Worm (Caenorhabditis elegans): ENCODE results near the gene srg-17.

Gene srg-17

DNA sequence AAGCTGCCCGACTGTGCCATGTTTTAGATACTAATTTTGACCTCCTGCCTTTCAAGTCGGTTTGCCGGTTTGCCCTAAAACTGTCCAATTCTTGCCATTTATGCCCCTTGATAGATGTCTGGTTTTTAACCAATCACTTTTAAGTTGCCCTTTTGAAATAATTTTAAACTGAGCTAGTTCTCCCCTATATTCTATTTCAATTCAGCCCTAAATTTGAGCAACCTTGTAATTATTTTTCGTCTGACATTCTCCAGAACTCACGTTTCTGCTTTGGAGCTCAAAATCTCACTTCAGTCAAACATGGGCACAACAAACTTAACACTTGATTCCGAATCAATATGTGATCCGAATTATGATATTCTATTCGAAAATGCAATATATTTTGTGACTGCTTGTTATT, at the start of gene srg-17:
TSS of gene srg-17 (plus strand) at position 301 of the 400 bp plus-strand sequence.
- no peak for TF ChIP-seq attf-3 (GFP tag; conservative IDR thresholded peaks at IDR 0.05)
- no peak for TF ChIP-seq C17E4.6 (GFP tag; IDR thresholded peaks at IDR 0.05)
- TF ChIP-seq lsy-27 (tag; optimal IDR thresholded peaks at IDR 0.05; ENCODE audit: borderline replicate concordance, insufficient read depth): no peak
- no peak for TF ChIP-seq rec-8 (tag; optimal IDR thresholded peaks at IDR 0.05)
- TF ChIP-seq ztf-25 (GFP tag; IDR thresholded peaks at IDR 0.05): no peak
- no peak for TF ChIP-seq zfh-2 (GFP tag; conservative IDR thresholded peaks at IDR 0.05)
- TF ChIP-seq xnd-1 (tag; optimal IDR thresholded peaks at IDR 0.05): no peak
- no peak for TF ChIP-seq egl-18 (GFP tag; IDR thresholded peaks at IDR 0.05)
- TF ChIP-seq efl-1 (GFP tag; optimal IDR thresholded peaks at IDR 0.05): no peak
- TF ChIP-seq B0019.2 (GFP tag; conservative IDR thresholded peaks at IDR 0.05): no peak
- no peak for TF ChIP-seq pha-4 (tag; optimal IDR thresholded peaks at IDR 0.05)

DNA sequence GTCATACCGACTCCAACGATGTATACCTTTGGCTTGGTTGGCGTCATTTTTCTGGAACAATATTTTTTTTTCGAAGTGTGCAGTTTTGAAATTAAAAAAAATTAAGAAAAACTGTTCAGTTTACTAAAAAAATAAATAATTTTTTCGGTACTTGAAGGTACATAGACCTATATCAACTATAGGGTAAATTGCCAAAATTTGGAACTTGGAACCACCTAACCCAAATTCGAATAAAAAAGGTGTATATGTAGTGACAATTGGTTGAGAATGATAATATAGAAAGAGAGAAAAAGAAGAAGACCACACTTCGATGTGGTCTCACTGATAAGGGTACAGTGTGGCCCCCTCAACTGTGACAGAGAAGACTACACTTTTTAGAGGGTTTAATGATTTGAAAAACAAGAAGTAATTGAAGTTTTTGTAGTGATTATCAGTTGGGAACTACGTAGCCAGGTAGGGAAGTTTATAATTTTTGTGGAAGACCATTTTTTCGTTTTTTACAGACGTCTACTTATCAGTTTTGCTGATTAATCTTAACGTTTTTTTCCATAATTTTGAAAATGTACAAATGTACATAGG, 47.8 kb upstream of the srg-17 start, which contains the start of gene daf-22:
TSS of gene daf-22 (minus strand) at position 51 of the 579 bp plus-strand sequence.
- peak; percentile 78 for TF ChIP-seq nhr-80 (tag; optimal IDR thresholded peaks at IDR 0.05)
- no peak for TF ChIP-seq lin-54 (GFP tag; optimal IDR thresholded peaks at IDR 0.05)
- TF ChIP-seq let-607 (tag; optimal IDR thresholded peaks at IDR 0.05): peak in 1 of 2 experiments; percentile 23

DNA sequence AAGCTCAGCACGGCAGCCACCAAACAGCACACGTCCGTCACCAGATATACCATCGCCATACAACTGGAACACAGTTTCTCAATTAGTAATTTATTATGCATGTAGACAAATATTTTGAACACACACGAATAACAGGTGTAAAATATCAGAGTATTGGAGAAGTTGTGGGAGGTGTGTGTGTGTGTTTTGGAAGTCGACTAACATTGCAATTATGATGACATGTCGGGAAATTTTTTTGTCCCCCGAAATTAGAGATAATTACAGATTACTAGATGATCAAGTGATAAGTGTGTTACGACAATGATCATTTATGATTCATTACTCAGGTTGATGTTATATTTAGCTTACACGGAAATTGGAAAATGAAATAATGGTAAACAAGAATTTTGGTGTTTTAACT, 43.8 kb upstream of the srg-17 start, which contains the start of gene Y57A10C.8:
TSS of gene Y57A10C.8 (minus strand) at position 101 of the 400 bp plus-strand sequence.
- TF ChIP-seq ztf-3 (GFP tag; optimal IDR thresholded peaks at IDR 0.05) (no peak), ceh-27 (GFP tag; optimal IDR thresholded peaks at IDR 0.05) (no peak), F10E7.11 (tag; optimal IDR thresholded peaks at IDR 0.05) (no peak), pha-4 (tag; optimal IDR thresholded peaks at IDR 0.05) (no peak), F49E8.2 (tag; optimal IDR thresholded peaks at IDR 0.05; ENCODE audit: insufficient read depth) (no peak), F55B11.4 (tag; optimal IDR thresholded peaks at IDR 0.05; ENCODE audit: borderline replicate concordance, insufficient read depth) (no peak)

DNA sequence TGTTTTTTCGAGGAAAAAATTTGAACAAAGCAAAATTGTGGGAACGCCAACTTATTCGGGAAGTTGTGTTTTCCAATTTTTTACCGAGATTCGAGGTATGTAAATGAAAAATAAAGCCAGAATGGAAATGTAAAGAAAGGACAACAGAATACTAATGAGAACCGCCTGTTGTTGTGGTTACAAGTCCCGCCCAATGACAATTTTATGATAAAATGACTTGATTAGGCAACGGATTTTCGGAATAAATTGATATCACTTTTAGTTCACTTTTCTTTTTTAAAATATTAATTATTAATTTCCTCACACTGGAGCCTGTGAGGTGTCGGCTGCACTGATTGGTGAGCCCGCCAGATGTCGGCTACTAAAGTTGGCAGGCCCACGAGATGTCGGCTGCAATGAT, 41.1 kb upstream of the srg-17 start, which contains the start of gene dct-12:
TSS of gene dct-12 (minus strand) at position 101 of the 400 bp plus-strand sequence.
- TF ChIP-seq C06A6.2 (GFP tag; conservative IDR thresholded peaks at IDR 0.05) (no peak), snpc-4 (GFP tag; optimal IDR thresholded peaks at IDR 0.05) (no peak), snpc-4 (tag; optimal IDR thresholded peaks at IDR 0.05) (peak in 1 of 4 experiments; percentile 35), snpc-3.4 (tag; optimal IDR thresholded peaks at IDR 0.05) (no peak)

DNA sequence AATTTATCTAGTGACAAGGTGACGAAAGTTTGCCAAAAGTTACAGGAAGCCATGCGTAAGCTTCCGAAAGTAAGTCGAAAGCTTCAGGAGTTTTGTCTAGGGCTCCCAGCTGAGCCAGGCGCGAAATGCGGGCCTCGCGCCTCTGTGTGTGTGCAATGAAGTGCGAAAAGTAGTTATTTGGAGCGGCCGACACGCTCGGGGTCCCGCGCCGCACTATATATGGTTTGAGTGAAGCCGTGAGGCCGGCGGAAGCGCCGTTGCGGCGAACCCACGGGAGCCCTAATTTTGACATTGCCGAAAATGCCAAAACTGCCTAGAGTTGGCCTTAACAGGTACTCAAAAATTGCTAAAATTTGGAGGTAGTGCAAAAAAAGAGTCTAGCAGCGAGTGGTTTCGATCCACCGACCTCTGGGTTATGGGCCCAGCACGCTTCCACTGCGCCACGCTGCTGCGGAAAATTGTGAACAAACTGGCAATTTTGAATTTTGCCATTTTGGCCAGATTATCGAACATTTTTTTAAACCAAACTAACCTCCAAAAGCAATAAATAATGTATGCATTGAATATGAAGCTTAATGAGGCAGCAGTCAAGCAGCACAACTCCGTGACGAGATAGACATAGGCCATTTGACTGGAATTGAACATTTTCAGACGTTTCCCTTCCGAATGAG, 38.2 kb upstream of the srg-17 start:
- no peak for TF ChIP-seq nfya-2 (GFP tag; IDR thresholded peaks at IDR 0.05)
- peak; percentile 45 for TF ChIP-seq die-1 (tag; optimal IDR thresholded peaks at IDR 0.05)
- TF ChIP-seq lsl-1 (GFP tag; optimal IDR thresholded peaks at IDR 0.05): no peak
- no peak for TF ChIP-seq hsf-1 (GFP tag; IDR thresholded peaks at IDR 0.05)
- no peak for TF ChIP-seq ceh-58 (GFP tag; IDR thresholded peaks at IDR 0.05)
- TF ChIP-seq nhr-80 (tag; optimal IDR thresholded peaks at IDR 0.05): no peak
- TF ChIP-seq tbp1 (GFP tag; optimal IDR thresholded peaks at IDR 0.05): peak; percentile 87
- TF ChIP-seq F49E8.2 (tag; optimal IDR thresholded peaks at IDR 0.05; ENCODE audit: insufficient read depth): no peak
- no peak for TF ChIP-seq pha-4 (tag; optimal IDR thresholded peaks at IDR 0.05)
- no peak for TF ChIP-seq nfyb-1 (GFP tag; IDR thresholded peaks at IDR 0.05)
- TF ChIP-seq mcd-1 (GFP tag; IDR thresholded peaks at IDR 0.05): no peak
- no peak; the same call in 1 of the 2 replicates for TF ChIP-seq ceh-91 (GFP tag; IDR thresholded peaks at IDR 0.05)
- TF ChIP-seq dpl-1 (GFP tag; optimal IDR thresholded peaks at IDR 0.05): no peak
- no peak for TF ChIP-seq akir-1 (GFP tag; optimal IDR thresholded peaks at IDR 0.05)
- TF ChIP-seq lin-26 (GFP tag; IDR thresholded peaks at IDR 0.05): peak; percentile 65; the same call in 1 of the 2 replicates
- TF ChIP-seq zim-3 (tag; optimal IDR thresholded peaks at IDR 0.05): peak; percentile 1
- TF ChIP-seq F57C9.4 (tag; optimal IDR thresholded peaks at IDR 0.05): no peak
- TF ChIP-seq cebp-2 (GFP tag; IDR thresholded peaks at IDR 0.05): no peak
- TF ChIP-seq ztf-6 (GFP tag; IDR thresholded peaks at IDR 0.05): no peak

Measured in whole organism, young adult.